Worm (Caenorhabditis elegans): ENCODE data around the gene ckb-1.

DNA sequence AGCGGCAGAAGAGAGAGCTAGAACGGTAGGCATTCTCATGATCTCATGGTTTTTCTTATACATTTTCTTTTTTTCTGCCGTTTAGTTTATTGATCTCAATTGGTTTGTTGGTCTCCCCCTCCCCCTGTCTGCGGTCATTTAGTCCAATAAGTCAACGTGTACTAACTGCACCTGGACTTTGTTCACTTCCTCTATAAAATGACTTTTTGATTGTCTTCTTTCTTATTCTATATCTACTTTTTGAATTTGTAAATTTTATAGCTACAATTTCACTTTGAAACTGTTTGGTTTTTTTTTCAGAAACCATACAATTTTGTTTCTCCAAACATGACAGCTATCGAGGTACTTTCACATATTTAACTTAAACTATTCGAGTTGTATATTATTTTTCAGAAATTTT, 2.6 kb downstream of the ckb-1 start, which contains the start of gene ckb-2:
- TF ChIP-seq flt-1 (GFP tag; IDR thresholded peaks at IDR 0.05) (no peak), T22C8.4 (GFP tag; IDR thresholded peaks at IDR 0.05) (no peak), ztf-29 (GFP tag; IDR thresholded peaks at IDR 0.05) (no peak), cog-1 (tag; optimal IDR thresholded peaks at IDR 0.05) (no peak), ref-1 (GFP tag; conservative IDR thresholded peaks at IDR 0.05) (no peak)

All from whole organism, midembryonic.